Worm (Caenorhabditis elegans) whole organism, L2 larva: ENCODE results near the gene T12D8.9.

ENCODE experiments used
- C34F6.9 ChIP-seq: fragments of 150-350 bp; optimal IDR thresholded peaks from 2 replicates; lab custom pipeline; 2014; ENCODE audit warnings: missing biosample characterization, missing genetic modification characterization
- F13H6.1 ChIP-seq: sonication (generic microtip); optimal IDR thresholded peaks from 2 replicates; lab custom pipeline; 2016; ENCODE audit warnings: missing genetic modification characterization, missing compliant biosample characterization
- R02D3.7 ChIP-seq: fragments of 150-350 bp; optimal IDR thresholded peaks from 2 replicates; lab custom pipeline; 2014; ENCODE audit warnings: missing biosample characterization, missing genetic modification characterization
- Y55F3AM.14 ChIP-seq: fragments of 200-800 bp; sonication (Bioruptor generic); optimal IDR thresholded peaks from 2 replicates; lab custom pipeline; 2018; ENCODE audit warnings: mild to moderate bottlenecking, missing genetic modification characterization, missing compliant biosample characterization
- ZK546.5 ChIP-seq: sonication (generic microtip); optimal IDR thresholded peaks from 2 replicates; lab custom pipeline; 2017; ENCODE audit warnings: missing biosample characterization, missing genetic modification characterization
- alr-1 ChIP-seq: fragments of 150-350 bp; optimal IDR thresholded peaks from 2 replicates; lab custom pipeline; 2014; ENCODE audit warnings: missing biosample characterization, missing genetic modification characterization
- aly-2 ChIP-seq: fragments of 150-350 bp; optimal IDR thresholded peaks from 2 replicates; lab custom pipeline; 2014; ENCODE audit warnings: missing biosample characterization, missing genetic modification characterization
- ama-1 ChIP-seq: fragments of 150-350 bp; optimal IDR thresholded peaks from 2 replicates; lab custom pipeline; 2018; ENCODE audit warnings: inconsistent platforms
- blmp-1 ChIP-seq: sonication (generic microtip); optimal IDR thresholded peaks from 2 replicates; lab custom pipeline; 2017; ENCODE audit warnings: missing genetic modification characterization, mild to moderate bottlenecking, missing compliant biosample characterization, antibody characterized with exemption, moderate library complexity; ENCODE audit not compliant: insufficient read depth
- ceh-16 ChIP-seq: fragments of 150-350 bp; optimal IDR thresholded peaks from 2 replicates; lab custom pipeline; 2014; ENCODE audit warnings: missing biosample characterization, missing genetic modification characterization
- ceh-82 ChIP-seq: fragments of 150-350 bp; optimal IDR thresholded peaks from 2 replicates; lab custom pipeline; 2014; ENCODE audit warnings: missing biosample characterization, missing genetic modification characterization
- crh-2 ChIP-seq: sonication (generic microtip); optimal IDR thresholded peaks from 2 replicates; lab custom pipeline; 2017; ENCODE audit warnings: missing biosample characterization, missing genetic modification characterization
- dmd-4 ChIP-seq: sonication (generic microtip); optimal IDR thresholded peaks from 2 replicates; lab custom pipeline; 2017; ENCODE audit warnings: missing biosample characterization, missing genetic modification characterization
- egl-27 ChIP-seq: sonication (generic microtip); optimal IDR thresholded peaks from 3 replicates; lab custom pipeline; 2017; ENCODE audit warnings: missing biosample characterization, missing genetic modification reagents, missing genetic modification characterization
- elt-1 ChIP-seq: fragments of 150-350 bp; optimal IDR thresholded peaks from 2 replicates; lab custom pipeline; 2014; ENCODE audit warnings: missing biosample characterization, missing genetic modification characterization
- elt-3 ChIP-seq: sonication (generic microtip); optimal IDR thresholded peaks from 2 replicates; lab custom pipeline; 2017; ENCODE audit warnings: missing biosample characterization, missing genetic modification characterization
- fos-1 ChIP-seq: fragments of 150-350 bp; optimal IDR thresholded peaks from 2 replicates; lab custom pipeline; 2014; ENCODE audit warnings: missing biosample characterization, missing genetic modification characterization
- gmeb-1 ChIP-seq: fragments of 150-350 bp; optimal IDR thresholded peaks from 2 replicates; lab custom pipeline; 2014; ENCODE audit warnings: missing biosample characterization, missing genetic modification characterization
- lin-11 ChIP-seq: fragments of 150-350 bp; sonication (generic microtip); optimal IDR thresholded peaks from 2 replicates; lab custom pipeline; 2014; ENCODE audit warnings: missing biosample characterization, missing genetic modification characterization, inconsistent platforms, mixed read lengths
- lin-13 ChIP-seq: fragments of 150-350 bp; optimal IDR thresholded peaks from 2 replicates; lab custom pipeline; 2014; ENCODE audit warnings: missing biosample characterization, missing genetic modification reagents, missing genetic modification characterization
- lin-39 ChIP-seq: fragments of 150-350 bp; optimal IDR thresholded peaks from 2 replicates; lab custom pipeline; 2014; ENCODE audit warnings: missing biosample characterization, missing genetic modification reagents, missing genetic modification characterization
- lsy-2 ChIP-seq, 2 experiments: fragments of 150-350 bp in 1 of 2; sonication (generic microtip) in 1 of 2; optimal IDR thresholded peaks; 2 replicates each; lab custom pipeline; 2014 to 2017; ENCODE audit warnings: missing biosample characterization in 2 of 2, missing genetic modification characterization in 2 of 2
- mab-5 ChIP-seq: fragments of 150-350 bp; optimal IDR thresholded peaks from 2 replicates; lab custom pipeline; 2014; ENCODE audit warnings: missing biosample characterization, missing genetic modification characterization
- mbf-1 ChIP-seq: sonication (generic microtip); optimal IDR thresholded peaks from 2 replicates; lab custom pipeline; 2017; ENCODE audit warnings: missing biosample characterization, missing genetic modification characterization
- mdl-1 ChIP-seq, 2 experiments: fragments of 150-350 bp in 1 of 2; sonication (generic microtip) in 1 of 2; optimal IDR thresholded peaks; 2 replicates each; lab custom pipeline; 2017; ENCODE audit warnings: missing biosample characterization in 2 of 2, missing genetic modification characterization in 2 of 2
- nhr-10 ChIP-seq: sonication (generic microtip); optimal IDR thresholded peaks from 2 replicates; lab custom pipeline; 2017; ENCODE audit warnings: missing biosample characterization, missing genetic modification characterization
- nhr-11 ChIP-seq: fragments of 150-350 bp; optimal IDR thresholded peaks from 2 replicates; lab custom pipeline; 2014; ENCODE audit warnings: missing biosample characterization, missing genetic modification characterization
- nhr-12 ChIP-seq: fragments of 150-350 bp; optimal IDR thresholded peaks from 2 replicates; lab custom pipeline; 2014; ENCODE audit warnings: missing biosample characterization, missing genetic modification characterization
- nhr-129 ChIP-seq: fragments of 150-350 bp; optimal IDR thresholded peaks from 2 replicates; lab custom pipeline; 2014; ENCODE audit warnings: missing biosample characterization, missing genetic modification characterization
- nhr-21 ChIP-seq: fragments of 150-350 bp; optimal IDR thresholded peaks from 2 replicates; lab custom pipeline; 2014; ENCODE audit warnings: missing biosample characterization, missing genetic modification characterization
- nhr-23 ChIP-seq: fragments of 150-350 bp; optimal IDR thresholded peaks from 2 replicates; lab custom pipeline; 2014; ENCODE audit warnings: missing biosample characterization, missing genetic modification reagents, missing genetic modification characterization
- nhr-237 ChIP-seq: fragments of 150-350 bp; optimal IDR thresholded peaks from 2 replicates; lab custom pipeline; 2014; ENCODE audit warnings: missing biosample characterization, missing genetic modification characterization
- nhr-25 ChIP-seq: fragments of 150-350 bp; sonication (generic microtip); optimal IDR thresholded peaks from 3 replicates; lab custom pipeline; 2014; ENCODE audit warnings: missing biosample characterization, missing genetic modification characterization
- nhr-6 ChIP-seq: fragments of 150-350 bp; optimal IDR thresholded peaks from 2 replicates; lab custom pipeline; 2014; ENCODE audit warnings: missing biosample characterization, missing genetic modification characterization
- nhr-77 ChIP-seq: fragments of 150-350 bp; optimal IDR thresholded peaks from 2 replicates; lab custom pipeline; 2014; ENCODE audit warnings: missing biosample characterization, missing genetic modification characterization
- peb-1 ChIP-seq: fragments of 150-350 bp; optimal IDR thresholded peaks from 2 replicates; lab custom pipeline; 2014; ENCODE audit warnings: missing biosample characterization, missing genetic modification characterization
- sem-4 ChIP-seq: fragments of 150-350 bp; optimal IDR thresholded peaks from 2 replicates; lab custom pipeline; 2014; ENCODE audit warnings: missing biosample characterization, missing genetic modification reagents, missing genetic modification characterization
- skn-1 ChIP-seq: sonication (generic microtip); optimal IDR thresholded peaks from 2 replicates; lab custom pipeline; 2017; ENCODE audit warnings: missing biosample characterization, missing genetic modification characterization
- sma-3 ChIP-seq: sonication (generic microtip); optimal IDR thresholded peaks from 2 replicates; lab custom pipeline; 2016; ENCODE audit warnings: missing genetic modification reagents, missing genetic modification characterization, missing compliant biosample characterization
- sma-9 ChIP-seq, 2 experiments: fragments of 150-350 bp in 1 of 2; sonication (generic microtip) in 1 of 2; optimal IDR thresholded peaks; 2 replicates each; lab custom pipeline; 2014 to 2016; ENCODE audit warnings: missing genetic modification characterization in 2 of 2, mild to moderate bottlenecking in 1 of 2, missing biosample characterization in 1 of 2, missing compliant biosample characterization in 1 of 2, missing genetic modification reagents in 1 of 2, moderate library complexity in 1 of 2
- snpc-4 ChIP-seq: fragments of 150-350 bp; optimal IDR thresholded peaks from 2 replicates; lab custom pipeline; 2014; ENCODE audit warnings: missing biosample characterization, missing genetic modification characterization
- unc-39 ChIP-seq: fragments of 150-350 bp; optimal IDR thresholded peaks from 2 replicates; lab custom pipeline; 2014; ENCODE audit warnings: missing biosample characterization, missing genetic modification characterization
- unc-55 ChIP-seq: fragments of 150-350 bp; sonication (generic microtip); optimal IDR thresholded peaks from 3 replicates; lab custom pipeline; 2014; ENCODE audit warnings: missing biosample characterization, missing genetic modification reagents, missing genetic modification characterization
- unc-62 ChIP-seq: fragments of 150-350 bp; optimal IDR thresholded peaks from 2 replicates; lab custom pipeline; 2014; ENCODE audit warnings: missing biosample characterization, missing genetic modification reagents, missing genetic modification characterization
- zag-1 ChIP-seq: fragments of 150-350 bp; optimal IDR thresholded peaks from 2 replicates; lab custom pipeline; 2014; ENCODE audit warnings: missing biosample characterization, missing genetic modification characterization
- ztf-1 ChIP-seq: fragments of 200-800 bp; sonication (Bioruptor generic); conservative IDR thresholded peaks from 2 replicates; pipeline ENCODE4 v1.3.6; 2022; ENCODE audit warnings: missing genetic modification characterization, missing compliant biosample characterization
- ztf-11 ChIP-seq: sonication (generic microtip); optimal IDR thresholded peaks from 2 replicates; lab custom pipeline; 2017; ENCODE audit warnings: missing biosample characterization, missing genetic modification characterization
- ztf-4 ChIP-seq: fragments of 150-350 bp; optimal IDR thresholded peaks from 2 replicates; lab custom pipeline; 2014; ENCODE audit warnings: missing biosample characterization, missing genetic modification characterization

The T12D8.9 gene

DNA sequence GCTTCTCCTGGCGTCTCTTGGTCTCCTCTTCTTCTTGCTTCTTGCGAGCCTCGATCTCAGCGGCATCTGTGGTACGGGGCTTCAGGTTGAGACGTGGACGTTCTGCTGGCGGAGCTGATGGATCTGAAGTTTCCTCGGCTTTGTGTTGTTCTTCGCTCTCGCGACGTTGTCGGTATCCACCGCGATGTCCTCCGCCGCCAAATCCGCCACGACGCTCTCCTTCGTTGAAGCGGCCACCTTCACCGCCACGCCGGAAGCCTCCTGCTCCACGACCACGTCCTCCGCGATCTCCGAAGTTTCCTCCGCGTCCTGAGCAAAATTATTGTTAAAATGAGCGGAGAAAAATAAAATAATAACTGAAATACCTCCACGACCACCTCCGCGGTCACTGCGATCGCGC, 25.9 kb downstream of the T12D8.9 start:
- TF ChIP-seq nhr-12 (tag; lab: Kevin White, UChicago) (no peak), mdl-1 (tag; optimal IDR thresholded peaks at IDR 0.05; lab: Kevin White, UChicago) (no peak), sma-3 (no peak), unc-39 (tag; lab: Kevin White, UChicago) (no peak), lin-39 (tag; lab: Kevin White, UChicago) (no peak), mbf-1 (no peak), Y55F3AM.14 (GFP tag; lab: Kevin White, UChicago) (no peak), ztf-4 (tag; lab: Kevin White, UChicago) (no peak), ama-1 (lab: Kevin White, UChicago) (no peak), lsy-2 (tag; optimal IDR thresholded peaks at IDR 0.05; lab: Kevin White, UChicago) (no peak), gmeb-1 (tag; lab: Kevin White, UChicago) (no peak), ceh-82 (tag; lab: Kevin White, UChicago) (no peak), nhr-237 (tag; lab: Kevin White, UChicago) (no peak), fos-1 (tag; lab: Kevin White, UChicago) (no peak), nhr-25 (no peak)

DNA sequence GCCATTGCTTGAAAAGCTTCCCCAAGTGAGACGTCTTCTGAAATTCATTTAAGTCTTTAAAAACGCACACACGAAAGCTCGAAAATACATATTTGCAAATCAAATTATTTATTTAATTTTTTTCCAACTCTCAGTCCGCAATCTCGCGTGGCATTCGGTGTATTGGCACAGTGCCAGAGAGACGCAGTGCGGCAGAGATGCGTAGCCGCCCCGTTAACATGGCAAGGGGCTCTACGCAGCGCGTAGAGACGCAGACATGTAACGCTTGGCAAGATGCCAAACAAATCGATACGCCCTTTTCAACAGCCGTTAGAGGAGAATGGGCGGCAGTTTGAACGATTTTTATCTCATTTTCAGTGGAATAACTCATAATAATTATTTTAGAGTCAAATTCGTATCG, 26.6 kb downstream of the T12D8.9 start, which contains the start of the genes drr-2 and set-16:
TSS of gene drr-2 (minus strand) at position 37 of the 400 bp plus-strand sequence.
TSS of gene set-16 (plus strand) at position 383 of the 400 bp plus-strand sequence.
- TF ChIP-seq ztf-11 (tag; lab: Kevin White, UChicago) (peak; percentile 52), C34F6.9 (tag; lab: Kevin White, UChicago) (peak; percentile 100), mdl-1 (tag; optimal IDR thresholded peaks at IDR 0.05; lab: Kevin White, UChicago) (peak; percentile 33 to 82), mbf-1 (no peak), unc-39 (tag; lab: Kevin White, UChicago) (no peak), skn-1 (tag; lab: Kevin White, UChicago) (peak; percentile 84), elt-1 (tag; lab: Kevin White, UChicago) (peak; percentile 36), lin-11 (tag; lab: Kevin White, UChicago) (peak; percentile 99), Y55F3AM.14 (GFP tag; lab: Kevin White, UChicago) (peak; percentile 96), blmp-1 (tag; lab: Kevin White, UChicago) (peak; percentile 90), ama-1 (lab: Kevin White, UChicago) (peak; percentile 68), ztf-4 (tag; lab: Kevin White, UChicago) (peak; percentile 97), alr-1 (no peak), nhr-237 (tag; lab: Kevin White, UChicago) (peak; percentile 92), nhr-25 (peak; percentile 99), ztf-1 (GFP tag; lab: Robert Waterston, UW) (no peak), egl-27 (tag; lab: Kevin White, UChicago) (peak; percentile 98), sma-9 (GFP tag; optimal IDR thresholded peaks at IDR 0.05; lab: Kevin White, UChicago) (peak; percentile 97), sma-9 (tag; optimal IDR thresholded peaks at IDR 0.05; lab: Kevin White, UChicago) (no peak), ceh-16 (tag; lab: Kevin White, UChicago) (peak; percentile 97), gmeb-1 (tag; lab: Kevin White, UChicago) (peak; percentile 96), nhr-23 (tag; lab: Kevin White, UChicago) (no peak), zag-1 (tag; lab: Kevin White, UChicago) (peak; percentile 97), lin-13 (GFP tag; lab: Kevin White, UChicago) (peak; percentile 99), ceh-82 (tag; lab: Kevin White, UChicago) (peak; percentile 93), nhr-10 (peak; percentile 94), lin-39 (tag; lab: Kevin White, UChicago) (peak; percentile 39), fos-1 (tag; lab: Kevin White, UChicago) (peak; percentile 98), unc-62 (peak; percentile 88), lsy-2 (tag; optimal IDR thresholded peaks at IDR 0.05; lab: Kevin White, UChicago) (peak; percentile 96 to 98), nhr-77 (peak; percentile 93), nhr-12 (tag; lab: Kevin White, UChicago) (peak; percentile 61), elt-3 (tag; lab: Kevin White, UChicago) (no peak), sem-4 (peak; percentile 97), aly-2 (tag; lab: Kevin White, UChicago) (no peak), snpc-4 (tag; lab: Kevin White, UChicago) (peak; percentile 90), sma-3 (peak; percentile 100), nhr-6 (tag; lab: Kevin White, UChicago) (peak; percentile 95), peb-1 (tag; lab: Kevin White, UChicago) (no peak), nhr-21 (tag; lab: Kevin White, UChicago) (peak; percentile 99), ZK546.5 (tag; lab: Kevin White, UChicago) (peak; percentile 89), R02D3.7 (tag; lab: Kevin White, UChicago) (peak; percentile 79), F13H6.1 (tag; lab: Kevin White, UChicago) (peak; percentile 99), dmd-4 (peak; percentile 36), crh-2 (tag; lab: Kevin White, UChicago) (peak; percentile 99), unc-55 (GFP tag; lab: Kevin White, UChicago) (peak; percentile 99), mab-5 (tag; lab: Kevin White, UChicago) (peak; percentile 98), nhr-129 (tag; lab: Kevin White, UChicago) (peak; percentile 95), nhr-11 (tag; lab: Kevin White, UChicago) (peak; percentile 28)
